Worm (Caenorhabditis elegans): Measurements from ENCODE around the gene Y53F4B.5.

- TF ChIP-seq elt-1 (tag; optimal IDR thresholded peaks at IDR 0.05) (no peak), mdl-1 (tag; optimal IDR thresholded peaks at IDR 0.05) (no peak), unc-62 (GFP tag; optimal IDR thresholded peaks at IDR 0.05) (no peak), elt-3 (tag; optimal IDR thresholded peaks at IDR 0.05) (no peak), lsy-2 (tag; optimal IDR thresholded peaks at IDR 0.05) (no peak), mab-5 (tag; optimal IDR thresholded peaks at IDR 0.05) (no peak), nhr-12 (tag; optimal IDR thresholded peaks at IDR 0.05) (no peak), R02D3.7 (tag; optimal IDR thresholded peaks at IDR 0.05) (no peak)
These were observed 42.8 kb downstream of the Y53F4B.5 start for ce11 chrII:14940980-14941379.

Data from whole organism, L2 larva.